Fruit fly (Drosophila melanogaster): ENCODE measurements around the gene CG33965.

CG33965 gene

dm6 chr3L:1193123-1193844 is 39.4 kb upstream of the CG33965 start, which contains the start of gene Trhn (continued):
- no peak for TF ChIP-seq pzg (GFP tag; optimal IDR thresholded peaks at IDR 0.05)
- no peak for TF ChIP-seq cwo (GFP tag; optimal IDR thresholded peaks at IDR 0.05)
- TF ChIP-seq ems (GFP tag; optimal IDR thresholded peaks at IDR 0.05) = no peak
- TF ChIP-seq tna (GFP tag; IDR thresholded peaks at IDR 0.05; ENCODE audit: partially characterized antibody) = no peak
- TF ChIP-seq CG30020 (tag; optimal IDR thresholded peaks at IDR 0.05) = no peak
- TF ChIP-seq Max (GFP tag; optimal IDR thresholded peaks at IDR 0.05) = no peak
- TF ChIP-seq CG6254 (GFP tag; optimal IDR thresholded peaks at IDR 0.05) = no peak
- TF ChIP-seq onecut (GFP tag; IDR thresholded peaks at IDR 0.05) = no peak
- no peak for TF ChIP-seq CG17612 (GFP tag; IDR thresholded peaks at IDR 0.05)
- TF ChIP-seq Ada2b (GFP tag; IDR thresholded peaks at IDR 0.05) = no peak
- 0 out of 2 replicates have a peak, but pooled peaks have one; percentile 23 for TF ChIP-seq CG31441 (GFP tag; IDR thresholded peaks at IDR 0.05)
- no peak for TF ChIP-seq Atf-2 (GFP tag; optimal IDR thresholded peaks at IDR 0.05)
- no peak for TF ChIP-seq pfk (GFP tag; optimal IDR thresholded peaks at IDR 0.05)
- no peak for TF ChIP-seq grn (GFP tag; optimal IDR thresholded peaks at IDR 0.05)
- TF ChIP-seq CG12659 (GFP tag; optimal IDR thresholded peaks at IDR 0.05) = no peak
- peak; percentile 24 for TF ChIP-seq Nf-YB (GFP tag; optimal IDR thresholded peaks at IDR 0.05)
- no peak for TF ChIP-seq zen2 (GFP tag; IDR thresholded peaks at IDR 0.05; ENCODE audit: partially characterized antibody)
- TF ChIP-seq E2f2 (GFP tag; IDR thresholded peaks at IDR 0.05) = no peak
- TF ChIP-seq CG11456 (GFP tag; IDR thresholded peaks at IDR 0.05) = no peak
- TF ChIP-seq D19A (tag; optimal IDR thresholded peaks at IDR 0.05) = peak; percentile 76
- TF ChIP-seq abd-A (tag; optimal IDR thresholded peaks at IDR 0.05) = no peak
- TF ChIP-seq CG2199 (GFP tag; IDR thresholded peaks at IDR 0.05) = no peak
- TF ChIP-seq CG15479 (GFP tag; optimal IDR thresholded peaks at IDR 0.05) = no peak
- no peak for TF ChIP-seq kah (GFP tag; optimal IDR thresholded peaks at IDR 0.05)
- TF ChIP-seq CG13296 (GFP tag; optimal IDR thresholded peaks at IDR 0.05) = peak; percentile 26
- no peak for TF ChIP-seq repo (GFP tag; optimal IDR thresholded peaks at IDR 0.05)
- TF ChIP-seq CG15269 (tag; optimal IDR thresholded peaks at IDR 0.05) = peak; percentile 7
- TF ChIP-seq CG9727 (GFP tag; optimal IDR thresholded peaks at IDR 0.05) = no peak
- no peak for TF ChIP-seq ranshi (GFP tag; IDR thresholded peaks at IDR 0.05)
- no peak for TF ChIP-seq ham (GFP tag; IDR thresholded peaks at IDR 0.05)

- TF ChIP-seq en (GFP tag; optimal IDR thresholded peaks at IDR 0.05) = no peak
- TF ChIP-seq CG9797 (GFP tag; optimal IDR thresholded peaks at IDR 0.05) = no peak
- 0 out of 3 replicates have a peak, but pooled peaks have one; percentile 41 for TF ChIP-seq hb (GFP tag; IDR thresholded peaks at IDR 0.05; ENCODE audit: partially characterized antibody)
- TF ChIP-seq CG17385 (GFP tag; optimal IDR thresholded peaks at IDR 0.05) = no peak
These were observed 37.5 kb upstream of the CG33965 start, which contains the start of gene LysX for dm6 chr3L:1195202-1195601. LysX (minus strand) TSS chr3L:1195302.

dm6 chr3L:1195868-1196552 is 36.7 kb upstream of the CG33965 start, which contains the start of gene Aplip1:
Aplip1 (plus strand) TSS chr3L:1196317.
- TF ChIP-seq bab2 (GFP tag; optimal IDR thresholded peaks at IDR 0.05) = peak; percentile 39
- TF ChIP-seq seq (GFP tag; IDR thresholded peaks at IDR 0.05) = peak; percentile 83
- TF ChIP-seq CTCF (GFP tag; optimal IDR thresholded peaks at IDR 0.05) = no peak
- peak; percentile 50 for TF ChIP-seq mam (GFP tag; optimal IDR thresholded peaks at IDR 0.05)
- TF ChIP-seq CG3847 (GFP tag; IDR thresholded peaks at IDR 0.05) = no peak
- peak; percentile 46 for TF ChIP-seq CG2120 (GFP tag; optimal IDR thresholded peaks at IDR 0.05)
- TF ChIP-seq Trl (optimal IDR thresholded peaks at IDR 0.05) = peak; percentile 47 to 55
- TF ChIP-seq Trl (GFP tag; optimal IDR thresholded peaks at IDR 0.05) = no peak
- peak; percentile 82 for TF ChIP-seq Med (GFP tag)
- peak; percentile 21; the same call in 1 of the 2 replicates for TF ChIP-seq E2f1 (GFP tag; IDR thresholded peaks at IDR 0.05)
- no peak for TF ChIP-seq wdn (GFP tag; IDR thresholded peaks at IDR 0.05)
- TF ChIP-seq CG10543 (GFP tag; optimal IDR thresholded peaks at IDR 0.05) = no peak
- peak; percentile 13 for TF ChIP-seq YL-1 (GFP tag; optimal IDR thresholded peaks at IDR 0.05)
- TF ChIP-seq CG11456 (GFP tag; IDR thresholded peaks at IDR 0.05) = 0 out of 3 replicates have a peak, but pooled peaks have one; percentile 61
- peak; percentile 9 for TF ChIP-seq Fer1 (GFP tag; optimal IDR thresholded peaks at IDR 0.05)
- no peak for TF ChIP-seq Hr39 (optimal IDR thresholded peaks at IDR 0.05)
- TF ChIP-seq pzg (GFP tag; optimal IDR thresholded peaks at IDR 0.05) = peak; percentile 14
